Fruit fly (Drosophila melanogaster): ENCODE data around the gene CG4709.

dm6 chr2L:9996553-9996952 lies 42.4 kb downstream of the CG4709 start:
- TF ChIP-seq dmrt93B (GFP tag; optimal IDR thresholded peaks at IDR 0.05) (no peak), h (GFP tag; optimal IDR thresholded peaks at IDR 0.05) (no peak)

Measured in whole organism, wandering third instar larva.